Worm (Caenorhabditis elegans) whole organism, mixed stage, embryonic: ENCODE data around the gene tra-4.

Experiments used
- M03D4.4 ChIP-seq: sonication (generic microtip); optimal IDR thresholded peaks from 2 replicates; lab custom pipeline; 2017; ENCODE audit warnings: mild to moderate bottlenecking, missing genetic modification characterization, missing compliant biosample characterization
- blmp-1 ChIP-seq: fragments of 150-350 bp; optimal IDR thresholded peaks from 2 replicates; lab custom pipeline; 2014; ENCODE audit warnings: missing biosample characterization, missing genetic modification characterization
- ceh-43 ChIP-seq: fragments of 200-800 bp; sonication (Bioruptor generic); optimal IDR thresholded peaks from 2 replicates; lab custom pipeline; 2018; ENCODE audit warnings: mild to moderate bottlenecking, missing genetic modification characterization, moderate library complexity, missing compliant biosample characterization
- ceh-83 ChIP-seq: fragments of 200-800 bp; sonication (Bioruptor generic); optimal IDR thresholded peaks from 2 replicates; lab custom pipeline; 2018; ENCODE audit warnings: mild to moderate bottlenecking, missing genetic modification characterization, missing compliant biosample characterization
- ces-1 ChIP-seq: fragments of 150-350 bp; optimal IDR thresholded peaks from 2 replicates; lab custom pipeline; 2014; ENCODE audit warnings: missing biosample characterization, missing genetic modification reagents, missing genetic modification characterization
- cnd-1 ChIP-seq: fragments of 200-800 bp; sonication (Bioruptor generic); optimal IDR thresholded peaks from 2 replicates; lab custom pipeline; 2018; ENCODE audit warnings: mild to moderate bottlenecking, missing genetic modification characterization, missing compliant biosample characterization
- drap-1 ChIP-seq: fragments of 200-800 bp; sonication (Bioruptor generic); optimal IDR thresholded peaks from 3 replicates; lab custom pipeline; 2018; ENCODE audit warnings: mild to moderate bottlenecking, missing genetic modification characterization, missing compliant biosample characterization
- elt-1 ChIP-seq: sonication (generic microtip); optimal IDR thresholded peaks from 2 replicates; lab custom pipeline; 2017; ENCODE audit warnings: missing genetic modification characterization, mild to moderate bottlenecking, missing compliant biosample characterization, antibody characterized with exemption, moderate library complexity, borderline replicate concordance; ENCODE audit not compliant: insufficient read depth
- flh-1 ChIP-seq: fragments of 200-800 bp; sonication (Bioruptor generic); optimal IDR thresholded peaks from 2 replicates; lab custom pipeline; 2018; ENCODE audit warnings: mild to moderate bottlenecking, missing genetic modification characterization, moderate library complexity, missing compliant biosample characterization
- ham-2 ChIP-seq: fragments of 200-800 bp; sonication (Bioruptor generic); optimal IDR thresholded peaks from 2 replicates; lab custom pipeline; 2018; ENCODE audit warnings: mild to moderate bottlenecking, missing genetic modification characterization, missing compliant biosample characterization
- hlh-1 ChIP-seq: fragments of 150-350 bp; optimal IDR thresholded peaks from 2 replicates; lab custom pipeline; 2014; ENCODE audit warnings: missing biosample characterization, missing genetic modification reagents, missing genetic modification characterization
- lin-13 ChIP-seq: fragments of 150-350 bp; optimal IDR thresholded peaks from 2 replicates; lab custom pipeline; 2014; ENCODE audit warnings: missing biosample characterization, missing genetic modification characterization
- mab-5 ChIP-seq: fragments of 150-350 bp; optimal IDR thresholded peaks from 2 replicates; lab custom pipeline; 2014; ENCODE audit warnings: missing biosample characterization, missing genetic modification characterization
- mep-1 ChIP-seq: fragments of 150-350 bp; optimal IDR thresholded peaks from 2 replicates; lab custom pipeline; 2017; ENCODE audit warnings: missing biosample characterization, missing genetic modification reagents, missing genetic modification characterization, inconsistent platforms
- mls-2 ChIP-seq: sonication (generic microtip); optimal IDR thresholded peaks from 2 replicates; lab custom pipeline; 2016; ENCODE audit warnings: mild to moderate bottlenecking, missing genetic modification characterization, moderate library complexity, missing compliant biosample characterization
- nhr-12 ChIP-seq: fragments of 150-350 bp; optimal IDR thresholded peaks from 2 replicates; lab custom pipeline; 2014; ENCODE audit warnings: missing biosample characterization, missing genetic modification characterization
- nhr-2 ChIP-seq: fragments of 150-350 bp; optimal IDR thresholded peaks from 2 replicates; lab custom pipeline; 2014; ENCODE audit warnings: missing biosample characterization, missing genetic modification characterization
- nhr-237 ChIP-seq: fragments of 150-350 bp; optimal IDR thresholded peaks from 2 replicates; lab custom pipeline; 2014; ENCODE audit warnings: missing biosample characterization, missing genetic modification characterization
- nhr-28 ChIP-seq: fragments of 150-350 bp; optimal IDR thresholded peaks from 2 replicates; lab custom pipeline; 2014; ENCODE audit warnings: missing biosample characterization, missing genetic modification characterization
- nhr-76 ChIP-seq: sonication (generic microtip); optimal IDR thresholded peaks from 2 replicates; lab custom pipeline; 2017; ENCODE audit warnings: missing biosample characterization, missing genetic modification characterization
- pha-4 ChIP-seq: fragments of 150-350 bp; optimal IDR thresholded peaks from 2 replicates; lab custom pipeline; 2018; ENCODE audit warnings: missing biosample characterization, missing genetic modification reagents, missing genetic modification characterization
- sem-2 ChIP-seq: fragments of 200-800 bp; sonication (Bioruptor generic); optimal IDR thresholded peaks from 2 replicates; lab custom pipeline; 2018; ENCODE audit warnings: mild to moderate bottlenecking, missing genetic modification characterization, missing compliant biosample characterization
- snpc-4 ChIP-seq: fragments of 150-350 bp; optimal IDR thresholded peaks from 2 replicates; lab custom pipeline; 2014; ENCODE audit warnings: missing biosample characterization, missing genetic modification characterization
- sptf-1 ChIP-seq: sonication (generic microtip); optimal IDR thresholded peaks from 2 replicates; lab custom pipeline; 2017; ENCODE audit warnings: mild to moderate bottlenecking, missing genetic modification characterization, moderate library complexity, missing compliant biosample characterization
- tbx-8 ChIP-seq: fragments of 200-800 bp; sonication (Bioruptor generic); optimal IDR thresholded peaks from 2 replicates; lab custom pipeline; 2018; ENCODE audit warnings: mild to moderate bottlenecking, missing genetic modification characterization, moderate library complexity, missing compliant biosample characterization
- unc-120 ChIP-seq: sonication (generic microtip); optimal IDR thresholded peaks from 2 replicates; lab custom pipeline; 2017; ENCODE audit warnings: missing genetic modification characterization, missing compliant biosample characterization; ENCODE audit not compliant: poor library complexity, severe bottlenecking
- unc-39 ChIP-seq: fragments of 150-350 bp; optimal IDR thresholded peaks from 2 replicates; lab custom pipeline; 2014; ENCODE audit warnings: missing biosample characterization, missing genetic modification characterization
- unc-62 ChIP-seq: fragments of 150-350 bp; optimal IDR thresholded peaks from 2 replicates; lab custom pipeline; 2014; ENCODE audit warnings: missing biosample characterization, missing genetic modification reagents, missing genetic modification characterization
- zip-8 ChIP-seq: fragments of 150-350 bp; optimal IDR thresholded peaks from 2 replicates; lab custom pipeline; 2014; ENCODE audit warnings: missing biosample characterization, missing genetic modification characterization
- ztf-11 ChIP-seq: fragments of 150-350 bp; optimal IDR thresholded peaks from 2 replicates; lab custom pipeline; 2014; ENCODE audit warnings: missing biosample characterization, missing genetic modification characterization

Gene tra-4

ce11 chrX:2838619-2839018 is 18.8 kb downstream of the tra-4 start:
- no peak for TF ChIP-seq nhr-12 (tag; lab: Kevin White, UChicago)
- TF ChIP-seq nhr-76: no peak
- no peak for TF ChIP-seq sem-2 (GFP tag; lab: Kevin White, UChicago)
- TF ChIP-seq blmp-1 (tag; lab: Kevin White, UChicago): no peak
- no peak for TF ChIP-seq drap-1 (GFP tag; lab: Kevin White, UChicago)

ce11 chrX:2837477-2837876 is 19.9 kb downstream of the tra-4 start:
- TF ChIP-seq M03D4.4 (tag; lab: Kevin White, UChicago) (no peak), nhr-28 (tag; lab: Kevin White, UChicago) (no peak)

- TF ChIP-seq mep-1 (tag; lab: Kevin White, UChicago): no peak
- TF ChIP-seq ceh-43: no peak
- TF ChIP-seq mab-5: no peak
Observed at ce11 chrX:2836770-2837169, 20.6 kb downstream of the tra-4 start.

DNA sequence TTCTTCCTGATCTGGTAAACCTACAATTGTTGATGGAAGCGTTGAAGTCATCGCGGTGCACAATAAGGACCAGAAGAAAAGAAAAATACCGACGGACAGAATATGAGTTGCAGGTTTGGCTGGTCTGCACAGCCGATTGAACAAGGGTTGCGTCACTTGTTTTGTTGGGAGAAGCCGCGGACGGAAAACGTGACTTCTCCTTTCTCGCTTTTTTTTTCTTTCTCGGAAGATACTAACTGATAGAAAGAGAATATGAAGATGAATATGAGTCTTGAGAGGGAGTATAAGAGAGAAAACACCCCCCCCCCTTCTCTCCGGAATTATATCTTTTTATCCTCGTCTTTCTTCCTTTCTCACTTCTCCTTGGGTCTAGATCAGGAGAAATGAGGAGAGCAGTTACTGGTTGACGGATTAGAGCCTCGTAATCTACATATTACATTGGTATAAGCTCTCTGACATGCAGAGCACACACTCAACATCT is 29.7 kb downstream of the tra-4 start, which contains the start of gene ssr-2:
Gene ssr-2, minus strand, starts transcription at position 51 of the 481 bp plus-strand sequence.
- TF ChIP-seq zip-8 (no peak), unc-62 (GFP tag; lab: Kevin White, UChicago) (no peak), nhr-28 (tag; lab: Kevin White, UChicago) (no peak), mep-1 (tag; lab: Kevin White, UChicago) (no peak), flh-1 (GFP tag; lab: Kevin White, UChicago) (no peak), nhr-2 (tag; lab: Kevin White, UChicago) (no peak), mls-2 (no peak), hlh-1 (tag; lab: Kevin White, UChicago) (no peak), blmp-1 (tag; lab: Kevin White, UChicago) (no peak), nhr-237 (tag; lab: Kevin White, UChicago) (no peak), elt-1 (tag; lab: Kevin White, UChicago) (no peak), unc-120 (tag; lab: Kevin White, UChicago) (no peak)

ce11 chrX:2826337-2826736 is 31.1 kb downstream of the tra-4 start:
- TF ChIP-seq snpc-4 (tag; lab: Kevin White, UChicago): no peak
- TF ChIP-seq ceh-43: no peak
- TF ChIP-seq lin-13: no peak
- TF ChIP-seq ces-1: no peak
- no peak for TF ChIP-seq unc-62 (GFP tag; lab: Kevin White, UChicago)
- TF ChIP-seq zip-8: no peak
- no peak for TF ChIP-seq nhr-237 (tag; lab: Kevin White, UChicago)
- no peak for TF ChIP-seq nhr-2 (tag; lab: Kevin White, UChicago)
- TF ChIP-seq mab-5: no peak
- TF ChIP-seq mep-1 (tag; lab: Kevin White, UChicago): no peak
- TF ChIP-seq flh-1 (GFP tag; lab: Kevin White, UChicago): no peak
- no peak for TF ChIP-seq nhr-28 (tag; lab: Kevin White, UChicago)
- no peak for TF ChIP-seq ham-2 (GFP tag; lab: Kevin White, UChicago)
- TF ChIP-seq pha-4 (tag; lab: Kevin White, UChicago): no peak
- no peak for TF ChIP-seq nhr-12 (tag; lab: Kevin White, UChicago)
- no peak for TF ChIP-seq ztf-11 (tag; lab: Kevin White, UChicago)

DNA sequence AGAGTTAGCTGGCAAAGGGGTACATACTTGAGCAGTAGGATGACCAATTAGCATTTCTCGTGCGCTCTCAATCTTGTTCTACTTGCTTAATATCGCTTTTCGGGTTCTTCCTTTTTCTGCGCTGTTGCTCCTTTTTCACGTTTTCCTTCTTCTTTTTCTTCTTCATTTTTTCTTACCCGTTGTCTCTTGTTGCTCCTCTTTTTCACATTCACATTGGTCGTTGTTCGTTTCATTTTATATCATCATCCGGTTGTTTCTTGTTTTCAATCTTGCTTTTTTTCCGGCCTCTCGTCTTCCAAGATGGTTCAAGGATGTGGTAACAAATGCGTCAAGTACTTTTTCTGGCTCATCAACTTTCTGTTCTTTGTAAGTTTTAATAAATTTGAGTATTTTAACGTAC is 37.3 kb downstream of the tra-4 start, which contains the start of gene tsp-6:
Gene tsp-6, plus strand, starts transcription at position 301 of the 400 bp plus-strand sequence.
- no peak for TF ChIP-seq sem-2 (GFP tag; lab: Kevin White, UChicago)
- TF ChIP-seq mep-1 (tag; lab: Kevin White, UChicago): no peak
- no peak for TF ChIP-seq unc-39 (tag; lab: Kevin White, UChicago)
- no peak for TF ChIP-seq ceh-83 (GFP tag; lab: Kevin White, UChicago)
- TF ChIP-seq blmp-1 (tag; lab: Kevin White, UChicago): no peak
- TF ChIP-seq tbx-8: no peak
- TF ChIP-seq M03D4.4 (tag; lab: Kevin White, UChicago): no peak
- no peak for TF ChIP-seq cnd-1 (tag; lab: Kevin White, UChicago)
- no peak for TF ChIP-seq snpc-4 (tag; lab: Kevin White, UChicago)
- no peak for TF ChIP-seq ztf-11 (tag; lab: Kevin White, UChicago)
- TF ChIP-seq sptf-1 (tag; lab: Kevin White, UChicago): no peak
- TF ChIP-seq ham-2 (GFP tag; lab: Kevin White, UChicago): no peak
- no peak for TF ChIP-seq unc-120 (tag; lab: Kevin White, UChicago)
- TF ChIP-seq zip-8: no peak
